Fruit fly (Drosophila melanogaster) whole organism, embryonic: ENCODE data around the gene Xport-B.
A peak's percentile ranks its signal among the peaks of the same experiment; 100 is the strongest.

ENCODE experiments used
- Antp ChIP-seq: fragments of 200-800 bp; sonication (Bioruptor generic); optimal IDR thresholded peaks from 3 replicates; lab custom pipeline; 2016; ENCODE audit warnings: missing biosample characterization, missing genetic modification characterization
- Atf-2 ChIP-seq: fragments of 200-800 bp; sonication (Bioruptor generic); optimal IDR thresholded peaks from 2 replicates; lab custom pipeline; 2016; ENCODE audit warnings: missing biosample characterization, missing genetic modification characterization
- B-H1 ChIP-seq: fragments of 200-800 bp; sonication (Bioruptor generic); IDR thresholded peaks from 3 replicates; pipeline ENCODE4 v1.3.6; 2022; ENCODE audit warnings: missing biosample characterization, missing genetic modification characterization
- CG10147 ChIP-seq: fragments of 200-800 bp; sonication (Bioruptor generic); optimal IDR thresholded peaks from 2 replicates; lab custom pipeline; 2019; ENCODE audit warnings: missing biosample characterization, mild to moderate bottlenecking, missing genetic modification characterization, moderate library complexity
- CG10366 ChIP-seq: fragments of 200-800 bp; sonication (Bioruptor generic); IDR thresholded peaks from 2 replicates; pipeline ENCODE4 v1.3.6; 2022; ENCODE audit warnings: missing biosample characterization, missing genetic modification characterization
- CG10462 ChIP-seq: fragments of 200-800 bp; sonication (Bioruptor generic); optimal IDR thresholded peaks from 2 replicates; lab custom pipeline; 2016; ENCODE audit warnings: missing biosample characterization, missing genetic modification characterization
- CG11696 ChIP-seq: fragments of 200-800 bp; sonication (Bioruptor generic); IDR thresholded peaks from 2 replicates; pipeline ENCODE4 v1.3.6; 2022; ENCODE audit warnings: missing biosample characterization, missing genetic modification characterization
- CG12155 ChIP-seq: fragments of 200-800 bp; sonication (Bioruptor generic); optimal IDR thresholded peaks from 3 replicates; lab custom pipeline; 2016; ENCODE audit warnings: missing biosample characterization, missing genetic modification characterization
- CG12942 ChIP-seq: fragments of 200-800 bp; sonication (Bioruptor generic); optimal IDR thresholded peaks from 3 replicates; lab custom pipeline; 2016; ENCODE audit warnings: missing biosample characterization, missing genetic modification characterization
- CG13424 ChIP-seq: fragments of 200-800 bp; sonication (Bioruptor generic); optimal IDR thresholded peaks from 2 replicates; lab custom pipeline; 2019; ENCODE audit warnings: missing biosample characterization, mild to moderate bottlenecking, missing genetic modification characterization, moderate library complexity
- CG15514 ChIP-seq: fragments of 200-800 bp; sonication (Bioruptor generic); optimal IDR thresholded peaks from 3 replicates; lab custom pipeline; 2017; ENCODE audit warnings: missing biosample characterization, missing genetic modification characterization, mild to moderate bottlenecking, moderate library complexity, missing genetic modification reagents
- CG18262 ChIP-seq: fragments of 200-800 bp; optimal IDR thresholded peaks from 3 replicates; lab custom pipeline; 2019; ENCODE audit warnings: missing biosample characterization, mild to moderate bottlenecking, missing genetic modification characterization, moderate library complexity
- CG2120 ChIP-seq: fragments of 200-800 bp; sonication (Bioruptor generic); optimal IDR thresholded peaks from 3 replicates; lab custom pipeline; 2016; ENCODE audit warnings: missing biosample characterization, missing genetic modification characterization
- CG30403 ChIP-seq: fragments of 200-800 bp; sonication (Bioruptor generic); optimal IDR thresholded peaks from 3 replicates; lab custom pipeline; 2016; ENCODE audit warnings: missing biosample characterization, missing genetic modification characterization
- CG30431 ChIP-seq: fragments of 200-800 bp; sonication (Bioruptor generic); optimal IDR thresholded peaks from 2 replicates; lab custom pipeline; 2017; ENCODE audit warnings: missing biosample characterization, missing genetic modification characterization
- CG43689 ChIP-seq: fragments of 200-800 bp; sonication (Bioruptor generic); IDR thresholded peaks from 2 replicates; pipeline ENCODE4 v1.3.6; 2022; ENCODE audit warnings: missing biosample characterization, missing genetic modification characterization
- CG4854 ChIP-seq: fragments of 200-800 bp; sonication (Bioruptor generic); optimal IDR thresholded peaks from 2 replicates; lab custom pipeline; 2016; ENCODE audit warnings: missing biosample characterization, missing genetic modification characterization, inconsistent platforms
- CG6272 ChIP-seq: fragments of 200-800 bp; sonication (Bioruptor generic); IDR thresholded peaks from 2 replicates; pipeline ENCODE4 v1.3.6; 2022; ENCODE audit warnings: missing biosample characterization, missing genetic modification characterization
- CG8944 ChIP-seq: fragments of 200-800 bp; sonication (Bioruptor generic); optimal IDR thresholded peaks from 3 replicates; lab custom pipeline; 2016; ENCODE audit warnings: missing biosample characterization, missing genetic modification characterization
- CG9437 ChIP-seq: fragments of 200-800 bp; sonication (Bioruptor generic); optimal IDR thresholded peaks from 2 replicates; lab custom pipeline; 2018; ENCODE audit warnings: missing biosample characterization, mild to moderate bottlenecking, missing genetic modification characterization
- Dad ChIP-seq: fragments of 200-800 bp; sonication (Bioruptor generic); optimal IDR thresholded peaks from 3 replicates; lab custom pipeline; 2016; ENCODE audit warnings: missing biosample characterization, missing genetic modification characterization
- Dip3 ChIP-seq: fragments of 200-800 bp; sonication (Bioruptor generic); optimal IDR thresholded peaks from 3 replicates; lab custom pipeline; 2016; ENCODE audit warnings: missing biosample characterization, missing genetic modification characterization
- Fer1 ChIP-seq: fragments of 200-800 bp; sonication (Bioruptor generic); optimal IDR thresholded peaks from 2 replicates; lab custom pipeline; 2017; ENCODE audit warnings: missing biosample characterization, mild to moderate bottlenecking, missing genetic modification characterization
- HmgZ ChIP-seq: fragments of 200-800 bp; sonication (Bioruptor generic); optimal IDR thresholded peaks from 2 replicates; lab custom pipeline; 2018; ENCODE audit warnings: missing biosample characterization, mild to moderate bottlenecking, missing genetic modification characterization
- Jarid2 ChIP-seq: fragments of 200-800 bp; sonication (Bioruptor generic); optimal IDR thresholded peaks from 3 replicates; lab custom pipeline; 2017; ENCODE audit warnings: mild to moderate bottlenecking, missing biosample characterization, missing genetic modification reagents, missing genetic modification characterization
- Lhr ChIP-seq: fragments of 200-800 bp; sonication (Bioruptor generic); optimal IDR thresholded peaks from 3 replicates; lab custom pipeline; 2017; ENCODE audit warnings: mild to moderate bottlenecking, missing biosample characterization, missing genetic modification reagents, missing genetic modification characterization
- NK7.1 ChIP-seq: fragments of 200-800 bp; sonication (Bioruptor generic); optimal IDR thresholded peaks from 3 replicates; lab custom pipeline; 2016; ENCODE audit warnings: missing biosample characterization, missing genetic modification characterization
- Oli ChIP-seq: fragments of 200-800 bp; sonication (Bioruptor generic); optimal IDR thresholded peaks from 2 replicates; lab custom pipeline; 2018; ENCODE audit warnings: missing biosample characterization, mild to moderate bottlenecking, missing genetic modification characterization, moderate library complexity
- PHDP ChIP-seq: fragments of 200-800 bp; sonication (Bioruptor generic); optimal IDR thresholded peaks from 3 replicates; lab custom pipeline; 2018; ENCODE audit warnings: missing biosample characterization, mild to moderate bottlenecking, missing genetic modification characterization, moderate library complexity
- Side ChIP-seq: fragments of 200-800 bp; sonication (Bioruptor generic); optimal IDR thresholded peaks from 2 replicates; lab custom pipeline; 2016; ENCODE audit warnings: missing biosample characterization, missing genetic modification characterization
- Trl ChIP-seq, 3 experiments: fragments of >200 bp in 2 of 3; fragments of 200-800 bp in 1 of 3; sonication (Bioruptor generic) in 1 of 3; optimal IDR thresholded peaks; 2 replicates in 1 of 3; 3 replicates in 2 of 3; lab custom pipeline; 2016 to 2017; ENCODE audit warnings: missing biosample characterization in 1 of 3, missing genetic modification characterization in 1 of 3
- bcd ChIP-seq: fragments of 200-800 bp; sonication (Bioruptor generic); optimal IDR thresholded peaks from 2 replicates; lab custom pipeline; 2017; ENCODE audit warnings: missing biosample characterization, mild to moderate bottlenecking, missing genetic modification characterization
- cwo ChIP-seq: fragments of 200-800 bp; sonication (Bioruptor generic); optimal IDR thresholded peaks from 3 replicates; lab custom pipeline; 2017; ENCODE audit warnings: missing biosample characterization, missing genetic modification characterization, mild to moderate bottlenecking, moderate library complexity, missing genetic modification reagents
- dm ChIP-seq: fragments of 200-800 bp; sonication (Bioruptor generic); optimal IDR thresholded peaks from 3 replicates; lab custom pipeline; 2016; ENCODE audit warnings: missing biosample characterization, missing genetic modification characterization
- dpn ChIP-seq, 2 experiments: fragments of 200-800 bp; sonication (Bioruptor generic); optimal IDR thresholded peaks; 3 replicates each; lab custom pipeline; 2016; ENCODE audit warnings: missing biosample characterization in 2 of 2, missing genetic modification characterization in 2 of 2
- gce ChIP-seq: fragments of 200-800 bp; sonication (Bioruptor generic); IDR thresholded peaks from 3 replicates; pipeline ENCODE4 v1.3.6; 2022; ENCODE audit warnings: missing biosample characterization, missing genetic modification characterization
- gsb ChIP-seq: fragments of 200-800 bp; sonication (Bioruptor generic); IDR thresholded peaks from 2 replicates; pipeline ENCODE4 v1.3.6; 2022; ENCODE audit warnings: missing biosample characterization, missing genetic modification characterization
- jumu ChIP-seq: fragments of 200-800 bp; sonication (Bioruptor generic); optimal IDR thresholded peaks from 3 replicates; lab custom pipeline; 2016; ENCODE audit warnings: missing biosample characterization, missing genetic modification characterization
- kay ChIP-seq: fragments of 200-800 bp; sonication (Bioruptor generic); optimal IDR thresholded peaks from 2 replicates; lab custom pipeline; 2016; ENCODE audit warnings: missing biosample characterization, missing genetic modification characterization
- nerfin-1 ChIP-seq: fragments of 200-800 bp; sonication (Bioruptor generic); optimal IDR thresholded peaks from 3 replicates; lab custom pipeline; 2019; ENCODE audit warnings: missing biosample characterization, mild to moderate bottlenecking, missing genetic modification characterization, moderate library complexity
- nom ChIP-seq: fragments of 200-800 bp; sonication (Bioruptor generic); optimal IDR thresholded peaks from 2 replicates; lab custom pipeline; 2017; ENCODE audit warnings: missing biosample characterization, missing genetic modification characterization, mild to moderate bottlenecking, moderate library complexity, missing genetic modification reagents
- onecut ChIP-seq: fragments of 200-800 bp; sonication (Bioruptor generic); IDR thresholded peaks from 2 replicates; pipeline ENCODE4 v1.3.6; 2022; ENCODE audit warnings: missing biosample characterization, missing genetic modification characterization
- pfk ChIP-seq: fragments of 200-800 bp; sonication (Bioruptor generic); optimal IDR thresholded peaks from 2 replicates; lab custom pipeline; 2018; ENCODE audit warnings: missing biosample characterization, mild to moderate bottlenecking, missing genetic modification characterization, moderate library complexity
- phol ChIP-seq: fragments of 200-800 bp; sonication (Bioruptor generic); optimal IDR thresholded peaks from 3 replicates; lab custom pipeline; 2018; ENCODE audit warnings: missing biosample characterization, mild to moderate bottlenecking, missing genetic modification characterization, moderate library complexity
- pzg ChIP-seq: fragments of 200-800 bp; sonication (Bioruptor generic); optimal IDR thresholded peaks from 3 replicates; lab custom pipeline; 2018; ENCODE audit warnings: missing biosample characterization, mild to moderate bottlenecking, missing genetic modification characterization, moderate library complexity
- schlank ChIP-seq: fragments of 200-800 bp; sonication (Bioruptor generic); optimal IDR thresholded peaks from 2 replicates; lab custom pipeline; 2018; ENCODE audit warnings: missing biosample characterization, mild to moderate bottlenecking, missing genetic modification characterization
- sima ChIP-seq: fragments of 200-800 bp; sonication (Bioruptor generic); optimal IDR thresholded peaks from 2 replicates; lab custom pipeline; 2016; ENCODE audit warnings: missing biosample characterization, missing genetic modification characterization
- ssp ChIP-seq: fragments of 200-800 bp; sonication (Bioruptor generic); IDR thresholded peaks from 2 replicates; pipeline ENCODE4 v1.3.6; 2022; ENCODE audit warnings: missing biosample characterization, missing genetic modification characterization
- sug ChIP-seq: fragments of 200-800 bp; optimal IDR thresholded peaks from 2 replicates; lab custom pipeline; 2019; ENCODE audit warnings: missing biosample characterization, mild to moderate bottlenecking, missing genetic modification characterization, moderate library complexity
- unpg ChIP-seq: fragments of 200-800 bp; sonication (Bioruptor generic); optimal IDR thresholded peaks from 3 replicates; lab custom pipeline; 2018; ENCODE audit warnings: missing biosample characterization, mild to moderate bottlenecking, missing genetic modification characterization, moderate library complexity

Gene Xport-B

dm6 chr3R:19880431-19880939, 34.7 kb downstream of the Xport-B start:
- TF ChIP-seq CG10462 (GFP tag; lab: Kevin White, UChicago) (peak; percentile 3), CG6272 (GFP tag; lab: Robert Waterston, UW) (no peak), nerfin-1 (tag; lab: Kevin White, UChicago) (peak; percentile 70), CG13424 (tag; lab: Kevin White, UChicago) (peak; percentile 66), CG30403 (GFP tag; lab: Kevin White, UChicago) (peak; percentile 55), CG2120 (GFP tag; lab: Kevin White, UChicago) (peak; percentile 59), HmgZ (tag; lab: Kevin White, UChicago) (peak; percentile 54), CG10366 (GFP tag; lab: Robert Waterston, UW) (peak; percentile 8; the same call in 1 of the 2 replicates), bcd (GFP tag; lab: Kevin White, UChicago) (peak; percentile 66), PHDP (peak; percentile 59), CG12155 (GFP tag; lab: Kevin White, UChicago) (peak; percentile 9), kay (GFP tag; lab: Kevin White, UChicago) (no peak), pfk (GFP tag; lab: Kevin White, UChicago) (no peak), B-H1 (GFP tag; lab: Robert Waterston, UW) (no peak; the same call in 2 of the 3 replicates), CG4854 (GFP tag; lab: Kevin White, UChicago) (peak; percentile 22), Jarid2 (GFP tag; lab: Kevin White, UChicago) (no peak), Trl (optimal IDR thresholded peaks at IDR 0.05; lab: Kevin White, UChicago) (no peak), Trl (GFP tag; optimal IDR thresholded peaks at IDR 0.05; lab: Kevin White, UChicago) (peak; percentile 49), CG18262 (tag; lab: Kevin White, UChicago) (peak; percentile 61), nom (GFP tag; lab: Kevin White, UChicago) (no peak), NK7.1 (no peak), sima (GFP tag; lab: Kevin White, UChicago) (no peak), ssp (0 out of 2 replicates have a peak, but pooled peaks have one; percentile 10), Fer1 (GFP tag; lab: Kevin White, UChicago) (peak; percentile 83), Atf-2 (GFP tag; lab: Kevin White, UChicago) (no peak), Dip3 (GFP tag; lab: Kevin White, UChicago) (peak; percentile 31), CG10147 (GFP tag; lab: Kevin White, UChicago) (peak; percentile 54), Antp (GFP tag; lab: Kevin White, UChicago) (no peak), phol (tag; lab: Kevin White, UChicago) (peak; percentile 56), dm (GFP tag; lab: Kevin White, UChicago) (peak; percentile 12), pzg (GFP tag; lab: Kevin White, UChicago) (no peak), CG15514 (peak; percentile 26), CG9437 (GFP tag; lab: Kevin White, UChicago) (peak; percentile 64), unpg (GFP tag; lab: Kevin White, UChicago) (peak; percentile 66), sug (tag; lab: Kevin White, UChicago) (peak; percentile 77), CG12942 (GFP tag; lab: Kevin White, UChicago) (no peak), CG11696 (peak; percentile 82), cwo (GFP tag; lab: Kevin White, UChicago) (peak; percentile 56), CG30431 (GFP tag; lab: Kevin White, UChicago) (no peak), Lhr (GFP tag; lab: Kevin White, UChicago) (no peak), onecut (GFP tag; lab: Robert Waterston, UW) (no peak; the same call in 1 of the 2 replicates), CG43689 (GFP tag; lab: Robert Waterston, UW) (no peak), gsb (GFP tag; lab: Robert Waterston, UW) (no peak), Oli (tag; lab: Kevin White, UChicago) (peak; percentile 60), Dad (peak; percentile 26), schlank (no peak), dpn (GFP tag; optimal IDR thresholded peaks at IDR 0.05; lab: Kevin White, UChicago) (peak; percentile 32 to 38), gce (GFP tag; lab: Robert Waterston, UW) (peak; percentile 46; the same call in 1 of the 3 replicates), jumu (GFP tag; lab: Kevin White, UChicago) (peak; percentile 25), CG8944 (GFP tag; lab: Kevin White, UChicago) (peak; percentile 8), Side (GFP tag; lab: Kevin White, UChicago) (peak; percentile 58)
